Fruit fly (Drosophila melanogaster): Measurements from ENCODE around the gene bdl.

bdl gene

dm6 chr2L:4364914-4365313 lies 40.6 kb downstream of the bdl start (continued):
- TF ChIP-seq grn (GFP tag; optimal IDR thresholded peaks at IDR 0.05) (no peak), sens (GFP tag) (peak; percentile 76), CG2875 (GFP tag; optimal IDR thresholded peaks at IDR 0.05) (peak; percentile 25), jumu (GFP tag; optimal IDR thresholded peaks at IDR 0.05) (no peak), run (tag; optimal IDR thresholded peaks at IDR 0.05) (no peak), eyg (GFP tag; optimal IDR thresholded peaks at IDR 0.05) (no peak), ttk (GFP tag; IDR thresholded peaks at IDR 0.05) (no peak), CrebB (tag; optimal IDR thresholded peaks at IDR 0.05) (no peak), CG4820 (GFP tag; optimal IDR thresholded peaks at IDR 0.05) (no peak), dan (GFP tag; IDR thresholded peaks at IDR 0.05) (no peak), CG3847 (GFP tag; IDR thresholded peaks at IDR 0.05) (no peak), CG10321 (GFP tag; IDR thresholded peaks at IDR 0.05) (no peak), Hey (tag; optimal IDR thresholded peaks at IDR 0.05) (no peak), pros (GFP tag; optimal IDR thresholded peaks at IDR 0.05) (no peak), vvl (GFP tag; IDR thresholded peaks at IDR 0.05) (no peak), HHEX (GFP tag; optimal IDR thresholded peaks at IDR 0.05) (no peak), CG7556 (GFP tag; optimal IDR thresholded peaks at IDR 0.05) (no peak), dati (GFP tag; IDR thresholded peaks at IDR 0.05) (no peak), CG12299 (tag; optimal IDR thresholded peaks at IDR 0.05) (no peak), CG15269 (tag; optimal IDR thresholded peaks at IDR 0.05) (no peak), nau (GFP tag; optimal IDR thresholded peaks at IDR 0.05) (no peak), CG13123 (GFP tag; optimal IDR thresholded peaks at IDR 0.05) (no peak), Hr3 (GFP tag; optimal IDR thresholded peaks at IDR 0.05) (no peak), mam (GFP tag; optimal IDR thresholded peaks at IDR 0.05) (no peak), Asciz (GFP tag; optimal IDR thresholded peaks at IDR 0.05) (no peak), Abd-B (GFP tag; optimal IDR thresholded peaks at IDR 0.05) (no peak), fd96Cb (tag; optimal IDR thresholded peaks at IDR 0.05) (no peak), CG11398 (GFP tag; optimal IDR thresholded peaks at IDR 0.05) (no peak), CG9932 (GFP tag; IDR thresholded peaks at IDR 0.05) (no peak), CG17328 (GFP tag; IDR thresholded peaks at IDR 0.05) (no peak), gt (GFP tag; IDR thresholded peaks at IDR 0.05) (no peak), CG1233 (GFP tag; optimal IDR thresholded peaks at IDR 0.05) (no peak), slp2 (GFP tag; optimal IDR thresholded peaks at IDR 0.05) (no peak), toy (GFP tag; IDR thresholded peaks at IDR 0.05) (no peak), CG16779 (GFP tag; IDR thresholded peaks at IDR 0.05) (no peak), tap (tag; optimal IDR thresholded peaks at IDR 0.05) (no peak), Lhr (GFP tag; optimal IDR thresholded peaks at IDR 0.05) (peak; percentile 1), CG12236 (GFP tag; optimal IDR thresholded peaks at IDR 0.05) (no peak), CG15073 (GFP tag; optimal IDR thresholded peaks at IDR 0.05) (no peak), schlank (tag; optimal IDR thresholded peaks at IDR 0.05) (no peak), CG8924 (tag; optimal IDR thresholded peaks at IDR 0.05) (peak; percentile 7), Xrp1 (GFP tag; IDR thresholded peaks at IDR 0.05) (peak; percentile 43; the same call in 1 of the 2 replicates), MTF-1 (GFP tag; optimal IDR thresholded peaks at IDR 0.05; ENCODE audit: borderline replicate concordance) (no peak), zen (tag; optimal IDR thresholded peaks at IDR 0.05) (no peak), luna (GFP tag; optimal IDR thresholded peaks at IDR 0.05) (no peak), ssp (GFP tag; IDR thresholded peaks at IDR 0.05) (no peak), psq (GFP tag; optimal IDR thresholded peaks at IDR 0.05) (no peak)

All from whole organism, embryonic.